Fruit fly (Drosophila melanogaster) whole organism: ENCODE data around the gene CG42450.

Experiments
- CG8478 ChIP-seq: fragments of >200 bp; optimal IDR thresholded peaks from 2 replicates; lab custom pipeline; 2018; ENCODE audit warnings: inconsistent platforms
- Dll ChIP-seq: fragments of >200 bp; optimal IDR thresholded peaks from 2 replicates; lab custom pipeline; 2017
- EcR ChIP-seq, 2 experiments: fragments of >200 bp; optimal IDR thresholded peaks; 2 replicates each; lab custom pipeline; 2017; ENCODE audit warnings: missing biosample characterization in 2 of 2, missing genetic modification characterization in 2 of 2, missing genetic modification reagents in 2 of 2
- pan ChIP-seq: fragments of >200 bp; optimal IDR thresholded peaks from 2 replicates; lab custom pipeline; 2017
- psq ChIP-seq: fragments of >200 bp; optimal IDR thresholded peaks from 2 replicates; lab custom pipeline; 2017
- usp ChIP-seq: fragments of >200 bp; optimal IDR thresholded peaks from 2 replicates; lab custom pipeline; 2017; ENCODE audit warnings: missing biosample characterization, missing genetic modification characterization, mixed read lengths

DNA sequence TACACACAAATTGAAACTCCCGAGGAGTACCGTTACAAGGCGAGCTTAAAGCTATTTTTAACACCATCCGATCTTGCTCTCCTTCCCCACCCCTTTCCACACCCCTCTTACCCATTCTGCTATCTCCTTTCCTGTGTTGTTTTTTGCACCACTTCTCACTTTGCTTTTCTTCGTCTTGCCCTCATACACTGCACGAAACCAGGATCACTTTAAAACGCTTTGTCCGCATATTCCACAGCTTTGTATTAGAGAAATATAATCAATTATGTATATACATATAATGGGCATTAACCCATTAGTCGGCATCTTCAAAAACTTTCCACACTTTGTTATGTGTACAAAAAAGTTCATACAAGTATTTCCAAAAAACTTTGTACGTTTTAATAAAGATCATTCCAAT is 22.4 kb downstream of the CG42450 start:
- no peak for TF ChIP-seq psq (lab: Kevin White, UChicago)
- TF ChIP-seq Dll (lab: Kevin White, UChicago): no peak
- no peak for TF ChIP-seq usp (GFP tag; lab: Kevin White, UChicago)
- TF ChIP-seq pan (lab: Kevin White, UChicago): no peak
- no peak for TF ChIP-seq CG8478 (lab: Kevin White, UChicago)
- no peak for TF ChIP-seq EcR (GFP tag; optimal IDR thresholded peaks at IDR 0.05; lab: Kevin White, UChicago)
